Worm (Caenorhabditis elegans) whole organism, L1 larva: ENCODE data around the gene ZK697.14.

ENCODE experiments used
- elt-2 ChIP-seq: sonication (generic microtip); optimal IDR thresholded peaks from 2 replicates; lab custom pipeline; 2016; ENCODE audit warnings: missing genetic modification characterization, mild to moderate bottlenecking, inconsistent platforms, missing compliant biosample characterization, missing genetic modification reagents
- irx-1 ChIP-seq: sonication (generic microtip); optimal IDR thresholded peaks from 2 replicates; lab custom pipeline; 2016; ENCODE audit warnings: missing genetic modification characterization, missing compliant biosample characterization
- lin-13 ChIP-seq: fragments of 150-350 bp; optimal IDR thresholded peaks from 2 replicates; lab custom pipeline; 2014; ENCODE audit warnings: missing biosample characterization, missing genetic modification reagents, missing genetic modification characterization
- nhr-28 ChIP-seq: fragments of 150-350 bp; optimal IDR thresholded peaks from 2 replicates; lab custom pipeline; 2014; ENCODE audit warnings: missing biosample characterization, missing genetic modification characterization
- nhr-71 ChIP-seq: sonication (generic microtip); optimal IDR thresholded peaks from 2 replicates; lab custom pipeline; 2016; ENCODE audit warnings: mild to moderate bottlenecking, missing genetic modification characterization, moderate library complexity, missing compliant biosample characterization
- nhr-90 ChIP-seq: sonication (generic microtip); optimal IDR thresholded peaks from 2 replicates; lab custom pipeline; 2016; ENCODE audit warnings: mild to moderate bottlenecking, missing genetic modification characterization, missing compliant biosample characterization; ENCODE audit not compliant: poor library complexity
- unc-62 ChIP-seq: fragments of 150-350 bp; optimal IDR thresholded peaks from 2 replicates; lab custom pipeline; 2014; ENCODE audit warnings: missing biosample characterization, missing genetic modification reagents, missing genetic modification characterization

- no peak for TF ChIP-seq irx-1
- no peak for TF ChIP-seq nhr-90 (tag; lab: Kevin White, UChicago)
- peak; percentile 66 for TF ChIP-seq elt-2 (tag; lab: Kevin White, UChicago)
- TF ChIP-seq nhr-28, result no peak
- TF ChIP-seq lin-13 (GFP tag; lab: Kevin White, UChicago), result no peak
- no peak for TF ChIP-seq nhr-71 (tag; lab: Kevin White, UChicago)
- TF ChIP-seq unc-62 (GFP tag; lab: Kevin White, UChicago), result no peak
Measured at ce11 chrV:1760682-1761081, 5.2 kb upstream of the ZK697.14 start, which contains the start of gene clec-205.
